Fruit fly (Drosophila melanogaster) whole organism, wandering third instar larva: ENCODE results near the gene CG10584.
A peak's percentile ranks its signal among the peaks of the same experiment; 100 is the strongest.

Source experiments
- CG32264 ChIP-seq: fragments of 200-800 bp; sonication (Bioruptor generic); optimal IDR thresholded peaks from 2 replicates; lab custom pipeline; 2016; ENCODE audit warnings: missing biosample characterization, missing genetic modification characterization
- CG9705 ChIP-seq: fragments of 200-800 bp; sonication (Bioruptor generic); optimal IDR thresholded peaks from 2 replicates; lab custom pipeline; 2018; ENCODE audit warnings: missing biosample characterization, mild to moderate bottlenecking, missing genetic modification characterization
- CrebA ChIP-seq: fragments of 200-800 bp; sonication (Bioruptor generic); optimal IDR thresholded peaks from 2 replicates; lab custom pipeline; 2016; ENCODE audit warnings: missing biosample characterization, mild to moderate bottlenecking, missing genetic modification characterization, borderline replicate concordance
- Dfd ChIP-seq: fragments of >200 bp; optimal IDR thresholded peaks from 2 replicates; lab custom pipeline; 2017; ENCODE audit warnings: missing biosample characterization, missing genetic modification characterization
- Dif ChIP-seq: fragments of 200-275, 200-300 bp; sonication (Bioruptor generic); optimal IDR thresholded peaks from 2 replicates; lab custom pipeline; 2018; ENCODE audit warnings: missing biosample characterization, missing genetic modification characterization; ENCODE audit not compliant: partially characterized antibody
- GATAd ChIP-seq: sonication (Bioruptor generic); optimal IDR thresholded peaks from 2 replicates; lab custom pipeline; 2016; ENCODE audit warnings: missing biosample characterization, missing genetic modification characterization
- HLH106 ChIP-seq: fragments of 200-800 bp; optimal IDR thresholded peaks from 3 replicates; lab custom pipeline; 2019; ENCODE audit warnings: missing biosample characterization, mild to moderate bottlenecking, missing genetic modification characterization, moderate library complexity
- Hnf4 ChIP-seq: fragments of 200-800 bp; sonication (Bioruptor generic); optimal IDR thresholded peaks from 2 replicates; lab custom pipeline; 2016; ENCODE audit warnings: missing biosample characterization, mild to moderate bottlenecking, missing genetic modification characterization
- Hr83 ChIP-seq: fragments of 200-300 bp; sonication (Bioruptor generic); optimal IDR thresholded peaks from 2 replicates; lab custom pipeline; 2016; ENCODE audit warnings: missing biosample characterization, mild to moderate bottlenecking, missing genetic modification characterization, moderate library complexity; ENCODE audit not compliant: poor library complexity, severe bottlenecking
- Jra ChIP-seq: sonication (Bioruptor generic); optimal IDR thresholded peaks from 2 replicates; lab custom pipeline; 2016; ENCODE audit warnings: missing biosample characterization, missing genetic modification characterization
- Mio ChIP-seq: sonication (Bioruptor generic); optimal IDR thresholded peaks from 2 replicates; lab custom pipeline; 2016; ENCODE audit warnings: missing biosample characterization, missing genetic modification characterization
- N ChIP-seq: fragments of >200 bp; optimal IDR thresholded peaks from 2 replicates; lab custom pipeline; 2018; ENCODE audit warnings: missing biosample characterization, missing external identifiers, missing genetic modification characterization
- OdsH ChIP-seq: fragments of 200-800 bp; sonication (Bioruptor generic); optimal IDR thresholded peaks from 2 replicates; lab custom pipeline; 2016; ENCODE audit warnings: missing biosample characterization, mild to moderate bottlenecking, missing genetic modification characterization
- Rel ChIP-seq, 2 experiments: fragments of 200-800 bp; sonication (Bioruptor generic) in 1 of 2; optimal IDR thresholded peaks; 2 replicates in 1 of 2; 3 replicates in 1 of 2; lab custom pipeline; 2016 to 2019; ENCODE audit warnings: mild to moderate bottlenecking in 2 of 2, missing biosample characterization in 2 of 2, missing genetic modification characterization in 2 of 2, moderate library complexity in 1 of 2
- Vsx2 ChIP-seq: fragments of 200-300, 225-300 bp; sonication (Bioruptor generic); optimal IDR thresholded peaks from 2 replicates; lab custom pipeline; 2018; ENCODE audit warnings: missing biosample characterization, missing genetic modification characterization; ENCODE audit not compliant: partially characterized antibody
- br ChIP-seq: fragments of 200-800 bp; sonication (Bioruptor generic); optimal IDR thresholded peaks from 2 replicates; lab custom pipeline; 2016; ENCODE audit warnings: missing biosample characterization, missing genetic modification characterization
- brk ChIP-seq: fragments of 200-800 bp; sonication (Bioruptor generic); optimal IDR thresholded peaks from 2 replicates; lab custom pipeline; 2016; ENCODE audit warnings: missing biosample characterization, mild to moderate bottlenecking, missing genetic modification characterization
- dl ChIP-seq, 2 experiments: fragments of 175-275, 200-275 bp in 1 of 2; fragments of 200-275 bp in 1 of 2; sonication (Bioruptor generic); optimal IDR thresholded peaks; lab custom pipeline; 2018; ENCODE audit warnings: mild to moderate bottlenecking in 2 of 2, missing biosample characterization in 2 of 2, missing genetic modification characterization in 2 of 2, moderate library complexity in 2 of 2; ENCODE audit not compliant: partially characterized antibody in 2 of 2, insufficient read depth in 1 of 2
- dmrt93B ChIP-seq: fragments of 200-800 bp; sonication (Bioruptor generic); optimal IDR thresholded peaks from 2 replicates; lab custom pipeline; 2018; ENCODE audit warnings: missing biosample characterization, mild to moderate bottlenecking, missing genetic modification characterization
- dsf ChIP-seq: sonication (Bioruptor generic); optimal IDR thresholded peaks from 2 replicates; lab custom pipeline; 2016; ENCODE audit warnings: missing biosample characterization, missing genetic modification characterization, borderline replicate concordance
- ey ChIP-seq: fragments of 200-800 bp; sonication (Bioruptor generic); optimal IDR thresholded peaks from 2 replicates; lab custom pipeline; 2016; ENCODE audit warnings: missing biosample characterization, missing genetic modification characterization
- foxo ChIP-seq, 2 experiments: fragments of 200-800 bp; sonication (Bioruptor generic); optimal IDR thresholded peaks; 2 replicates in 1 of 2; 3 replicates in 1 of 2; lab custom pipeline; 2016 to 2017; ENCODE audit warnings: missing biosample characterization in 2 of 2, missing genetic modification characterization in 2 of 2
- fru ChIP-seq: fragments of 200-800 bp; sonication (Bioruptor generic); optimal IDR thresholded peaks from 3 replicates; lab custom pipeline; 2016; ENCODE audit warnings: missing biosample characterization, mild to moderate bottlenecking, missing genetic modification characterization
- h ChIP-seq: fragments of 200-800 bp; sonication (Bioruptor generic); optimal IDR thresholded peaks from 3 replicates; lab custom pipeline; 2016; ENCODE audit warnings: missing biosample characterization, mild to moderate bottlenecking, missing genetic modification characterization
- psq ChIP-seq: fragments of 200-800 bp; sonication (Bioruptor generic); optimal IDR thresholded peaks from 3 replicates; lab custom pipeline; 2017; ENCODE audit warnings: missing biosample characterization, mild to moderate bottlenecking, missing genetic modification characterization, moderate library complexity
- sage ChIP-seq: fragments of 200-800 bp; sonication (Bioruptor generic); optimal IDR thresholded peaks from 2 replicates; lab custom pipeline; 2016; ENCODE audit warnings: missing biosample characterization, mild to moderate bottlenecking, missing genetic modification characterization
- sv ChIP-seq: fragments of 200-800 bp; sonication (Bioruptor generic); optimal IDR thresholded peaks from 3 replicates; lab custom pipeline; 2016; ENCODE audit warnings: missing biosample characterization, missing genetic modification characterization
- usp ChIP-seq: fragments of >200 bp; optimal IDR thresholded peaks from 2 replicates; lab custom pipeline; 2017; ENCODE audit warnings: missing biosample characterization, missing genetic modification characterization

Gene CG10584

DNA sequence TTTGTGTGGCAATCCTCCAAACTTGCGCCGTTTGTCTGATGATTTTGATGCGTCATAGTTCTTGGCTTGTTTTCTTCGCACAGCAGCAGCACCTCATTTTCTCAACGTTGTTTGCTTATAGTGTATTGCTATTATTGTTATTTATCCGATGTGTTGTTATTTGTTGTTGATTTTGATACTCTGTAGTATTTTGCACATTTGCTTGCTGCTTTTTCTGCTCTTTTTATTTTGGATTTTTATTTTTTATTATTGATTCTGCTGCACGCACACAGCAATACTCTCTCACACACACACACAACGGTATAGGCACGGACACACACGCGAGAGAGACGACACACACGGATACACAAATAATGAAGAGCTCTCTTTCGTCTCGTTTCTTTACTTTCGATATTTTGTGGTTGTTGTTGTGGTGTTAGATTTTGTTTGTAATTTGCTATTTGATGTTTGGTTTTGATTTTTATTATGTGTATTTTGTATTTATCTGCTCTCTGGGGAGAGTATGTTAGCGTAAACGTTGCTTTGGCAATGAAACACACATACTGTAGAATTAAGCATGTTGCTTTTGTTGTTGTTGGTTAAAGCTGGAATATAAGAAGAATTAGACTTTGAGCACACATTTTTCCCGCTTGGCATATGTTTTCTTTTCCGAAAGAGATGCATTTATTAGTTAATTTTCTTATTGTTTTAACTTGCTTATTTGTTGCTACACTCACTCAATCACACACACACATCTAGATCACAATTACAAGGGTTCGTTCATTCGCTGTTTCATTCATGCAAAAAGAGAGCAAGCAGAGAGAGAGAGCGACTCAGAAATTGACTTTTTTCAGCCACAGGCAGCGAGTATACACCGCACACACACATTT is 6.0 kb downstream of the CG10584 start (continued):
- TF ChIP-seq HLH106 (tag; lab: Kevin White, UChicago) (no peak), br (no peak), Vsx2 (GFP tag; lab: Kevin White, UChicago) (no peak), N (GFP tag; lab: Kevin White, UChicago) (no peak), Dfd (GFP tag; lab: Kevin White, UChicago) (no peak), sv (GFP tag; lab: Kevin White, UChicago) (no peak)

DNA sequence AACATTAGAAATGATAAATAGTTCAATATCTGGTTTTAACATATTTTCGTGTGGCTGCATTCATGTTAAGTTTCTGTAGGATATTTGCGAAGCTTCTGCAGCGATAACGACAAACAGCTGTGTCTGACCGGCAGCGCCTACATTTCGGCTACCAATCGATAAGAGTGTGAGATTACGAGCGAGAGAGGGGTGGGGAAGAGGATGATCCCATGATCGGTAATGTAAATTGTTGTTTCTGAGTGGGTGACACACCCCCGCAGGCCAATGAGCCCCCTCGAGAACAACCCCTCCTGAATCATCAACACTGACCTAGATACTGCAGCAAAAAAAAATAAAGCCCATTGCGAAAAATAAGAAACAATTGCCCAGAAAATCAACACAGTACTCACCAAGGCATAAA is 6.6 kb downstream of the CG10584 start:
- TF ChIP-seq usp (GFP tag; lab: Kevin White, UChicago), result no peak
- TF ChIP-seq sv (GFP tag; lab: Kevin White, UChicago), result no peak
- TF ChIP-seq Vsx2 (GFP tag; lab: Kevin White, UChicago), result no peak
- TF ChIP-seq CrebA (GFP tag; lab: Kevin White, UChicago), result no peak
- no peak for TF ChIP-seq CG32264 (GFP tag; lab: Kevin White, UChicago)
- no peak for TF ChIP-seq dsf (GFP tag; lab: Kevin White, UChicago)
- TF ChIP-seq HLH106 (tag; lab: Kevin White, UChicago), result no peak
- no peak for TF ChIP-seq Hnf4 (GFP tag; lab: Kevin White, UChicago)
- no peak for TF ChIP-seq Dfd (GFP tag; lab: Kevin White, UChicago)

DNA sequence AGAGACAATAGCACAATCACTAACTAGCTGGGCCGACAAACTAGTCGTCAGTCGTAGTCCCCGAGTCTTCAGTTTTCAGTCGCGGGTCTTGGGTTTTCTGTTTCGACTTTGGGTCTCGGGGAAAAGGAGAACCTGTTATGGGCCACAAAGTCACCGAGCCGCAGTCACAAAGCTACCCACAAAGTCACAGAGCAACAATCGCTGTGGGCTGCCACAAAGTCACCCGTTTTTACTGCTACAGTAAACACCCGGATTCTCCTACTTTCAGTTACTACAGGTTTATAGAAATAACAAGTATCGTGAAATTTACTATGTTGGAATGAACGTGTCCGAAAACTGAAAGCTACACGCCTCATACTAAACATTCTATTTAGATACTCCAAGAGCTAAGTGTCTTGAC is 7.4 kb downstream of the CG10584 start:
- TF ChIP-seq brk (GFP tag; lab: Kevin White, UChicago) (no peak), br (no peak), sage (GFP tag; lab: Kevin White, UChicago) (no peak), Mio (GFP tag; lab: Kevin White, UChicago) (no peak), CrebA (GFP tag; lab: Kevin White, UChicago) (no peak), Dfd (GFP tag; lab: Kevin White, UChicago) (no peak), Vsx2 (GFP tag; lab: Kevin White, UChicago) (no peak), dl (GFP tag; optimal IDR thresholded peaks at IDR 0.05; lab: Kevin White, UChicago; ENCODE audit: insufficient read depth in 1 of 2, partially characterized antibody in 2 of 2) (no peak), ey (GFP tag; lab: Kevin White, UChicago) (no peak), dmrt93B (GFP tag; lab: Kevin White, UChicago) (no peak), N (GFP tag; lab: Kevin White, UChicago) (no peak), foxo (GFP tag; optimal IDR thresholded peaks at IDR 0.05; lab: Kevin White, UChicago) (no peak), Hr83 (GFP tag; lab: Kevin White, UChicago) (no peak), OdsH (GFP tag; lab: Kevin White, UChicago) (no peak), CG9705 (no peak)

DNA sequence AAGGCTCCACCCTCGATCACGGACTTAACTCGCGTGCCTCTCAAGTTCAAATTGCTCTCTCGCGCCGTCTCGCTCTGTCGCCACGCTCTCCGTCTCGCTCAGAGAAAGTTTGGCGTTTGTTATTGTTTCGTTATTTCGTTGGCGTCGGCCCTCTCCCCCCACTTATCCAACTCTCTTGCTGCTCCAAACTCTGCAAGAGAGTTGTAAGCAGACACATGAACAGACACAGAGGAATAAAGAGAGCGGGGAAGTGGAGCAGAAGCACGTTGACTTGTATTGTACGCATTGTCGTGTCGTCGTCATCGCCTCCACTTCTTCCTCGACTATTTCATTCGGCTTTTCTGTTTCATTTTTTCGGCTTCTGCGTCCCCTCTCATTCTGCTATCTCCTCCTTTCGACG is 7.8 kb downstream of the CG10584 start:
- TF ChIP-seq Jra (GFP tag; lab: Kevin White, UChicago) (peak; percentile 20), psq (GFP tag; lab: Kevin White, UChicago) (peak; percentile 89), Dif (GFP tag; lab: Kevin White, UChicago) (peak; percentile 92), fru (GFP tag; lab: Kevin White, UChicago) (peak; percentile 25), Vsx2 (GFP tag; lab: Kevin White, UChicago) (peak; percentile 23), foxo (GFP tag; optimal IDR thresholded peaks at IDR 0.05; lab: Kevin White, UChicago) (no peak), h (peak; percentile 58), GATAd (GFP tag; lab: Kevin White, UChicago) (no peak), dl (GFP tag; optimal IDR thresholded peaks at IDR 0.05; lab: Kevin White, UChicago; ENCODE audit: insufficient read depth in 1 of 2, partially characterized antibody in 2 of 2) (peak; percentile 57 to 78), Rel (GFP tag; optimal IDR thresholded peaks at IDR 0.05; lab: Kevin White, UChicago) (no peak), Rel (tag; optimal IDR thresholded peaks at IDR 0.05; lab: Kevin White, UChicago) (peak; percentile 36)
